Fruit fly (Drosophila melanogaster) whole organism, embryonic: ENCODE results near the gene Lztr1.
A peak's percentile ranks its signal among the peaks of the same experiment; 100 is the strongest.

ENCODE experiments used
- ATbp ChIP-seq: fragments of 200-800 bp; sonication (Bioruptor generic); optimal IDR thresholded peaks from 2 replicates; lab custom pipeline; 2017; ENCODE audit warnings: missing biosample characterization, mild to moderate bottlenecking, missing genetic modification characterization, missing genetic modification reagents
- Ada2b ChIP-seq: fragments of 200-800 bp; sonication (Bioruptor generic); IDR thresholded peaks from 2 replicates; pipeline ENCODE4 v1.3.6; 2022; ENCODE audit warnings: missing biosample characterization, missing genetic modification characterization
- Asciz ChIP-seq: fragments of 200-800 bp; sonication (Bioruptor generic); optimal IDR thresholded peaks from 2 replicates; lab custom pipeline; 2017; ENCODE audit warnings: missing biosample characterization, mild to moderate bottlenecking, missing genetic modification characterization, missing genetic modification reagents
- CG11504 ChIP-seq: fragments of 200-800 bp; sonication (Bioruptor generic); optimal IDR thresholded peaks from 3 replicates; lab custom pipeline; 2019; ENCODE audit warnings: missing biosample characterization, mild to moderate bottlenecking, missing genetic modification characterization, moderate library complexity
- CG12071 ChIP-seq: fragments of 200-800 bp; sonication (Bioruptor generic); optimal IDR thresholded peaks from 3 replicates; lab custom pipeline; 2018; ENCODE audit warnings: missing biosample characterization, mild to moderate bottlenecking, missing genetic modification characterization
- CG13624 ChIP-seq: fragments of 200-800 bp; sonication (Bioruptor generic); optimal IDR thresholded peaks from 2 replicates; lab custom pipeline; 2016; ENCODE audit warnings: missing biosample characterization, missing genetic modification characterization
- CG13894 ChIP-seq: fragments of 200-800 bp; sonication (Bioruptor generic); optimal IDR thresholded peaks from 3 replicates; lab custom pipeline; 2018; ENCODE audit warnings: missing biosample characterization, mild to moderate bottlenecking, missing genetic modification characterization, moderate library complexity
- CG14441 ChIP-seq: fragments of 200-800 bp; sonication (Bioruptor generic); IDR thresholded peaks from 2 replicates; pipeline ENCODE4 v1.3.6; 2022; ENCODE audit warnings: missing biosample characterization, missing genetic modification characterization
- CG1602 ChIP-seq: fragments of 200-800 bp; sonication (Bioruptor generic); optimal IDR thresholded peaks from 3 replicates; lab custom pipeline; 2016; ENCODE audit warnings: missing biosample characterization, missing genetic modification characterization
- CG17359 ChIP-seq: fragments of 200-800 bp; sonication (Bioruptor generic); optimal IDR thresholded peaks from 3 replicates; lab custom pipeline; 2018; ENCODE audit warnings: missing biosample characterization, mild to moderate bottlenecking, missing genetic modification characterization, moderate library complexity
- CG18599 ChIP-seq: fragments of 200-800 bp; sonication (Bioruptor generic); optimal IDR thresholded peaks from 3 replicates; lab custom pipeline; 2017; ENCODE audit warnings: missing biosample characterization, missing genetic modification characterization, mild to moderate bottlenecking, moderate library complexity, missing genetic modification reagents
- CG2120 ChIP-seq: fragments of 200-800 bp; sonication (Bioruptor generic); optimal IDR thresholded peaks from 3 replicates; lab custom pipeline; 2016; ENCODE audit warnings: missing biosample characterization, missing genetic modification characterization
- CG2202 ChIP-seq: fragments of 200-800 bp; sonication (Bioruptor generic); optimal IDR thresholded peaks from 2 replicates; lab custom pipeline; 2018; ENCODE audit warnings: missing biosample characterization, mild to moderate bottlenecking, missing genetic modification characterization
- CG30403 ChIP-seq: fragments of 200-800 bp; sonication (Bioruptor generic); optimal IDR thresholded peaks from 3 replicates; lab custom pipeline; 2016; ENCODE audit warnings: missing biosample characterization, missing genetic modification characterization
- CG33557 ChIP-seq: fragments of 200-800 bp; sonication (Bioruptor generic); optimal IDR thresholded peaks from 2 replicates; lab custom pipeline; 2019; ENCODE audit warnings: missing biosample characterization, mild to moderate bottlenecking, missing genetic modification characterization, moderate library complexity
- CG3407 ChIP-seq: fragments of 200-800 bp; sonication (Bioruptor generic); optimal IDR thresholded peaks from 2 replicates; lab custom pipeline; 2018; ENCODE audit warnings: missing biosample characterization, mild to moderate bottlenecking, missing genetic modification characterization
- CG6254 ChIP-seq: fragments of 200-800 bp; sonication (Bioruptor generic); optimal IDR thresholded peaks from 3 replicates; lab custom pipeline; 2017; ENCODE audit warnings: mild to moderate bottlenecking, missing biosample characterization, missing genetic modification reagents, missing genetic modification characterization
- CG6854 ChIP-seq: fragments of 200-800 bp; sonication (Bioruptor generic); optimal IDR thresholded peaks from 3 replicates; lab custom pipeline; 2017; ENCODE audit warnings: missing biosample characterization, mild to moderate bottlenecking, missing genetic modification characterization
- CG8924 ChIP-seq: fragments of 200-800 bp; optimal IDR thresholded peaks from 3 replicates; lab custom pipeline; 2019; ENCODE audit warnings: missing biosample characterization, mild to moderate bottlenecking, missing genetic modification characterization, moderate library complexity
- CG9609 ChIP-seq: fragments of 200-800 bp; sonication (Bioruptor generic); optimal IDR thresholded peaks from 3 replicates; lab custom pipeline; 2016; ENCODE audit warnings: missing biosample characterization, missing genetic modification characterization
- Doc2 ChIP-seq: fragments of 200-800 bp; sonication (Bioruptor generic); IDR thresholded peaks from 2 replicates; pipeline ENCODE4 v1.3.6; 2022; ENCODE audit warnings: missing biosample characterization, missing genetic modification characterization
- Gug ChIP-seq: fragments of 200-800 bp; sonication (Bioruptor generic); IDR thresholded peaks from 4 replicates; pipeline ENCODE4 v1.3.6; 2022; ENCODE audit warnings: missing biosample characterization, missing genetic modification characterization
- HmgZ ChIP-seq: fragments of 200-800 bp; sonication (Bioruptor generic); optimal IDR thresholded peaks from 2 replicates; lab custom pipeline; 2018; ENCODE audit warnings: missing biosample characterization, mild to moderate bottlenecking, missing genetic modification characterization
- Hr3 ChIP-seq: fragments of 200-800 bp; sonication (Bioruptor generic); optimal IDR thresholded peaks from 3 replicates; lab custom pipeline; 2016; ENCODE audit warnings: missing biosample characterization, missing genetic modification characterization
- NFAT ChIP-seq: fragments of 200-800 bp; sonication (Bioruptor generic); IDR thresholded peaks from 2 replicates; pipeline ENCODE4 v1.3.6; 2022; ENCODE audit warnings: missing biosample characterization, missing genetic modification characterization
- Pdp1 ChIP-seq, 2 experiments: fragments of 200-800 bp; sonication (Bioruptor generic); optimal IDR thresholded peaks; 3 replicates each; lab custom pipeline; 2016; ENCODE audit warnings: missing biosample characterization in 2 of 2, missing genetic modification characterization in 2 of 2, mild to moderate bottlenecking in 1 of 2, moderate library complexity in 1 of 2
- Ravus ChIP-seq: fragments of 200-800 bp; sonication (Bioruptor generic); IDR thresholded peaks from 2 replicates; pipeline ENCODE4 v1.3.6; 2022; ENCODE audit warnings: missing biosample characterization, missing genetic modification characterization
- Rfx ChIP-seq: fragments of 200-800 bp; sonication (Bioruptor generic); IDR thresholded peaks from 2 replicates; pipeline ENCODE4 v1.3.6; 2022; ENCODE audit warnings: missing biosample characterization, missing genetic modification characterization
- Scr ChIP-seq: fragments of 200-800 bp; sonication (Bioruptor generic); IDR thresholded peaks from 2 replicates; pipeline ENCODE4 v1.3.6; 2022; ENCODE audit warnings: missing biosample characterization, missing genetic modification characterization; ENCODE audit not compliant: partially characterized antibody
- Sry-β ChIP-seq: fragments of 200-800 bp; sonication (Bioruptor generic); optimal IDR thresholded peaks from 2 replicates; lab custom pipeline; 2018; ENCODE audit warnings: missing biosample characterization, mild to moderate bottlenecking, missing genetic modification characterization, moderate library complexity
- Xrp1 ChIP-seq: fragments of 200-800 bp; sonication (Bioruptor generic); IDR thresholded peaks from 2 replicates; pipeline ENCODE4 v1.3.6; 2022; ENCODE audit warnings: missing biosample characterization, missing genetic modification characterization
- ap ChIP-seq: fragments of 200-800 bp; sonication (Bioruptor generic); IDR thresholded peaks from 2 replicates; pipeline ENCODE4 v1.3.6; 2022; ENCODE audit warnings: missing biosample characterization, missing genetic modification characterization
- btn ChIP-seq: fragments of 200-800 bp; sonication (Bioruptor generic); optimal IDR thresholded peaks from 2 replicates; lab custom pipeline; 2016; ENCODE audit warnings: missing biosample characterization, missing genetic modification characterization
- ci ChIP-seq: fragments of 200-800 bp; sonication (Bioruptor generic); IDR thresholded peaks from 3 replicates; pipeline ENCODE4 v1.3.6; 2022; ENCODE audit warnings: missing biosample characterization, missing genetic modification characterization
- dan ChIP-seq: fragments of 200-800 bp; sonication (Bioruptor generic); IDR thresholded peaks from 2 replicates; pipeline ENCODE4 v1.3.6; 2022; ENCODE audit warnings: missing biosample characterization, missing genetic modification characterization
- exex ChIP-seq: fragments of 200-800 bp; sonication (Bioruptor generic); optimal IDR thresholded peaks from 4 replicates; lab custom pipeline; 2018; ENCODE audit warnings: missing biosample characterization, mild to moderate bottlenecking, missing genetic modification characterization, moderate library complexity
- grau ChIP-seq: fragments of 200-800 bp; optimal IDR thresholded peaks from 3 replicates; lab custom pipeline; 2019; ENCODE audit warnings: missing biosample characterization, mild to moderate bottlenecking, missing genetic modification characterization, moderate library complexity
- h ChIP-seq: fragments of >200 bp; optimal IDR thresholded peaks from 2 replicates; lab custom pipeline; 2017
- hkb ChIP-seq, 2 experiments: fragments of 200-800 bp in 1 of 2; fragments of >200 bp in 1 of 2; sonication (Bioruptor generic) in 1 of 2; IDR thresholded peaks in 1 of 2; optimal IDR thresholded peaks in 1 of 2; 2 replicates each; pipeline versions ENCODE4 v1.3.6 to Lab custom; 2017 to 2022; ENCODE audit warnings: missing biosample characterization in 1 of 2, missing genetic modification characterization in 1 of 2
- klu ChIP-seq: fragments of 200-800 bp; sonication (Bioruptor generic); IDR thresholded peaks from 2 replicates; pipeline ENCODE4 v1.3.6; 2022; ENCODE audit warnings: missing biosample characterization, missing genetic modification characterization
- lilli ChIP-seq: fragments of 200-800 bp; sonication (Bioruptor generic); optimal IDR thresholded peaks from 3 replicates; lab custom pipeline; 2016; ENCODE audit warnings: missing biosample characterization, missing genetic modification characterization
- nom ChIP-seq: fragments of 200-800 bp; sonication (Bioruptor generic); optimal IDR thresholded peaks from 2 replicates; lab custom pipeline; 2017; ENCODE audit warnings: missing biosample characterization, missing genetic modification characterization, mild to moderate bottlenecking, moderate library complexity, missing genetic modification reagents
- onecut ChIP-seq: fragments of 200-800 bp; sonication (Bioruptor generic); IDR thresholded peaks from 2 replicates; pipeline ENCODE4 v1.3.6; 2022; ENCODE audit warnings: missing biosample characterization, missing genetic modification characterization
- org-1 ChIP-seq: fragments of 200-800 bp; sonication (Bioruptor generic); optimal IDR thresholded peaks from 2 replicates; lab custom pipeline; 2017; ENCODE audit warnings: missing biosample characterization, missing genetic modification characterization
- phol ChIP-seq: fragments of 200-800 bp; sonication (Bioruptor generic); optimal IDR thresholded peaks from 3 replicates; lab custom pipeline; 2018; ENCODE audit warnings: missing biosample characterization, mild to moderate bottlenecking, missing genetic modification characterization, moderate library complexity
- ranshi ChIP-seq: fragments of 200-800 bp; sonication (Bioruptor generic); IDR thresholded peaks from 2 replicates; pipeline ENCODE4 v1.3.6; 2022; ENCODE audit warnings: missing biosample characterization, missing genetic modification characterization
- schlank ChIP-seq: fragments of 200-800 bp; sonication (Bioruptor generic); optimal IDR thresholded peaks from 2 replicates; lab custom pipeline; 2018; ENCODE audit warnings: missing biosample characterization, mild to moderate bottlenecking, missing genetic modification characterization
- tgo ChIP-seq: fragments of 200-800 bp; sonication (Bioruptor generic); IDR thresholded peaks from 3 replicates; pipeline ENCODE4 v1.3.6; 2022; ENCODE audit warnings: missing biosample characterization, missing genetic modification characterization
- usp ChIP-seq: fragments of >200 bp; optimal IDR thresholded peaks from 2 replicates; lab custom pipeline; 2017; ENCODE audit warnings: missing biosample characterization, missing genetic modification characterization
- vvl ChIP-seq: fragments of 200-800 bp; sonication (Bioruptor generic); IDR thresholded peaks from 2 replicates; pipeline ENCODE4 v1.3.6; 2022; ENCODE audit warnings: missing biosample characterization, missing genetic modification characterization

Gene Lztr1

dm6 chrX:953807-954206 is 26.4 kb upstream of the Lztr1 start (continued):
- TF ChIP-seq Pdp1 (GFP tag; optimal IDR thresholded peaks at IDR 0.05; lab: Kevin White, UChicago) (peak in 1 of 2 experiments; percentile 9), Gug (GFP tag; lab: Robert Waterston, UW) (no peak), hkb (optimal IDR thresholded peaks at IDR 0.05; lab: Kevin White, UChicago) (no peak), hkb (GFP tag; IDR thresholded peaks at IDR 0.05; lab: Robert Waterston, UW) (0 out of 2 replicates have a peak, but pooled peaks have one; percentile 22), grau (peak; percentile 4), Ada2b (0 out of 2 replicates have a peak, but pooled peaks have one; percentile 23), CG11504 (peak; percentile 21), CG1602 (no peak), ci (GFP tag; lab: Robert Waterston, UW) (0 out of 3 replicates have a peak, but pooled peaks have one; percentile 27), tgo (GFP tag; lab: Robert Waterston, UW) (peak; percentile 27; the same call in 1 of the 3 replicates), vvl (peak; percentile 31; the same call in 1 of the 2 replicates), ATbp (GFP tag; lab: Kevin White, UChicago) (no peak)

- TF ChIP-seq Ravus (GFP tag; lab: Robert Waterston, UW): no peak
- no peak for TF ChIP-seq Asciz (GFP tag; lab: Kevin White, UChicago)
- no peak for TF ChIP-seq CG9609 (GFP tag; lab: Kevin White, UChicago)
- TF ChIP-seq CG33557 (GFP tag; lab: Kevin White, UChicago): no peak
- TF ChIP-seq klu: no peak
- TF ChIP-seq CG13624 (GFP tag; lab: Kevin White, UChicago): no peak
- TF ChIP-seq CG8924 (tag; lab: Kevin White, UChicago): no peak
These were observed 24.4 kb upstream of the Lztr1 start, which contains the start of gene CG3690 for dm6 chrX:951800-952199. Gene CG3690, minus strand, starts transcription at chrX:951900.

- TF ChIP-seq org-1 (GFP tag; lab: Kevin White, UChicago) (no peak), lilli (GFP tag; lab: Kevin White, UChicago) (peak; percentile 4), Sry-β (GFP tag; lab: Kevin White, UChicago) (no peak), exex (no peak), NFAT (GFP tag; lab: Robert Waterston, UW) (no peak), ranshi (GFP tag; lab: Robert Waterston, UW) (0 out of 2 replicates have a peak, but pooled peaks have one; percentile 26), schlank (peak; percentile 10), Scr (GFP tag; lab: Robert Waterston, UW) (no peak), CG17359 (tag; lab: Kevin White, UChicago) (no peak), Doc2 (GFP tag; lab: Robert Waterston, UW) (no peak), usp (GFP tag; lab: Kevin White, UChicago) (no peak), nom (GFP tag; lab: Kevin White, UChicago) (no peak), CG13894 (no peak), btn (GFP tag; lab: Kevin White, UChicago) (no peak), CG6854 (no peak), ap (GFP tag; lab: Robert Waterston, UW) (no peak), CG18599 (GFP tag; lab: Kevin White, UChicago) (peak; percentile 75), CG2202 (tag; lab: Kevin White, UChicago) (no peak), CG30403 (no peak), Hr3 (no peak), HmgZ (peak; percentile 6), CG12071 (GFP tag; lab: Kevin White, UChicago) (peak; percentile 12), CG3407 (GFP tag; lab: Kevin White, UChicago) (no peak), Rfx (GFP tag; lab: Robert Waterston, UW) (peak; percentile 76), h (lab: Kevin White, UChicago) (no peak), onecut (GFP tag; lab: Robert Waterston, UW) (no peak), CG2120 (GFP tag; lab: Kevin White, UChicago) (peak; percentile 59), Xrp1 (no peak), phol (tag; lab: Kevin White, UChicago) (no peak), dan (GFP tag; lab: Robert Waterston, UW) (no peak), CG6254 (GFP tag; lab: Kevin White, UChicago) (no peak), CG14441 (GFP tag; lab: Robert Waterston, UW) (peak; percentile 56; the same call in 1 of the 2 replicates)
These were observed 20.8 kb upstream of the Lztr1 start for dm6 chrX:948285-948556.
